Fruit fly (Drosophila melanogaster): ENCODE measurements around the gene CG14204.

Gene CG14204

dm6 chrX:19549570-19549969, 33.8 kb upstream of the CG14204 start (continued):
- TF ChIP-seq Sox100B (GFP tag; optimal IDR thresholded peaks at IDR 0.05) (no peak), HLH4C (GFP tag; IDR thresholded peaks at IDR 0.05; ENCODE audit: partially characterized antibody) (peak; percentile 54; the same call in 2 of the 3 replicates), ems (GFP tag; optimal IDR thresholded peaks at IDR 0.05) (no peak), lola (GFP tag; optimal IDR thresholded peaks at IDR 0.05) (peak in 1 of 3 experiments; percentile 27), CG2889 (GFP tag; IDR thresholded peaks at IDR 0.05) (no peak), knrl (GFP tag; IDR thresholded peaks at IDR 0.05; ENCODE audit: partially characterized antibody) (no peak), tin (GFP tag; optimal IDR thresholded peaks at IDR 0.05) (no peak), CG2712 (tag; optimal IDR thresholded peaks at IDR 0.05) (peak; percentile 22), dmrt11E (tag; optimal IDR thresholded peaks at IDR 0.05) (peak; percentile 36), aop (GFP tag; IDR thresholded peaks at IDR 0.05) (no peak), CG11085 (GFP tag; IDR thresholded peaks at IDR 0.05) (no peak), kni (GFP tag; optimal IDR thresholded peaks at IDR 0.05) (no peak), CG14860 (GFP tag; IDR thresholded peaks at IDR 0.05; ENCODE audit: partially characterized antibody) (peak; percentile 44; the same call in 2 of the 3 replicates), Sox102F (GFP tag; optimal IDR thresholded peaks at IDR 0.05) (peak; percentile 9), usp (GFP tag; optimal IDR thresholded peaks at IDR 0.05) (no peak), Sin3A (optimal IDR thresholded peaks at IDR 0.05) (no peak), h (optimal IDR thresholded peaks at IDR 0.05) (no peak), pb (GFP tag; optimal IDR thresholded peaks at IDR 0.05) (no peak), crp (GFP tag; optimal IDR thresholded peaks at IDR 0.05) (no peak), CG32532 (GFP tag; IDR thresholded peaks at IDR 0.05) (no peak), hb (GFP tag; IDR thresholded peaks at IDR 0.05; ENCODE audit: partially characterized antibody) (peak; percentile 64; the same call in 1 of the 3 replicates), CG15269 (tag; optimal IDR thresholded peaks at IDR 0.05) (no peak), gsb-n (tag; optimal IDR thresholded peaks at IDR 0.05) (no peak), Nf-YB (GFP tag; optimal IDR thresholded peaks at IDR 0.05) (no peak), Gsc (GFP tag; IDR thresholded peaks at IDR 0.05) (no peak), tap (tag; optimal IDR thresholded peaks at IDR 0.05) (no peak), D19B (GFP tag; optimal IDR thresholded peaks at IDR 0.05) (peak; percentile 24), chm (GFP tag; IDR thresholded peaks at IDR 0.05) (no peak), klu (GFP tag; IDR thresholded peaks at IDR 0.05) (no peak), nau (GFP tag; optimal IDR thresholded peaks at IDR 0.05) (no peak), Abd-B (GFP tag; optimal IDR thresholded peaks at IDR 0.05) (no peak), fd64A (GFP tag; optimal IDR thresholded peaks at IDR 0.05) (no peak), pan (optimal IDR thresholded peaks at IDR 0.05) (no peak), pan (GFP tag; optimal IDR thresholded peaks at IDR 0.05 in 1 of 2, IDR thresholded peaks at IDR 0.05 in 1 of 2) (no peak), CG16813 (GFP tag; IDR thresholded peaks at IDR 0.05; ENCODE audit: partially characterized antibody) (0 out of 3 replicates have a peak, but pooled peaks have one; percentile 33), bab2 (GFP tag; optimal IDR thresholded peaks at IDR 0.05) (no peak), ham (GFP tag; IDR thresholded peaks at IDR 0.05) (no peak), Trl (optimal IDR thresholded peaks at IDR 0.05) (no peak), Trl (GFP tag; optimal IDR thresholded peaks at IDR 0.05) (no peak), Stat92E (GFP tag; optimal IDR thresholded peaks at IDR 0.05) (no peak), Lim3 (GFP tag; IDR thresholded peaks at IDR 0.05) (no peak), CG3847 (GFP tag; IDR thresholded peaks at IDR 0.05) (no peak), fd102C (GFP tag; optimal IDR thresholded peaks at IDR 0.05) (no peak), CG17612 (GFP tag; IDR thresholded peaks at IDR 0.05) (no peak), Bteb2 (GFP tag; optimal IDR thresholded peaks at IDR 0.05) (no peak)
